Worm (Caenorhabditis elegans): ENCODE measurements around the gene C06C6.8.

DNA sequence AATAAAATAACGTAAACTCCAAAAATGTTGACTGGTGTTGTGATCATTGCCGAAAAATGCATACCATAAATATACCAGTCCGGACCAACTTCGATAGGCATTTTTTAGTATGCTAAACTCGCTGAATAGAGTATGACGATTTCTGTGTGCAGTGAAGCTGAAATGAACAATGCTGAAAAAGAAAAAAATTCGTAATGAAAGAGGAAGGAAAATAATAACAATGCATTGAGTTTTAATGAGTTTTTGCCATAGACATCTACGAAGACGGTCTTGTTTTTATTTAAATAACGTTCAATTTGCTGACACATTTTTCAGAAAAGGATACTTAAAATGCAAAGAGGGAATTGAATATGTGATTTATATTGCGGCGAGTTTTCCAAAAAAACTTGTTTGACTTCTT, 29.4 kb upstream of the C06C6.8 start, which contains the start of gene sri-1:
- TF ChIP-seq ama-1 (optimal IDR thresholded peaks at IDR 0.05) (no peak), pes-1 (GFP tag; IDR thresholded peaks at IDR 0.05) (no peak), F13C5.2 (tag; optimal IDR thresholded peaks at IDR 0.05) (no peak)
